Worm (Caenorhabditis elegans) whole organism, late embryonic: Measurements from ENCODE around the gene F31B12.4.

ENCODE experiments used
- sox-4 ChIP-seq: sonication (generic microtip); optimal IDR thresholded peaks from 2 replicates; lab custom pipeline; 2017; ENCODE audit warnings: mild to moderate bottlenecking, missing genetic modification characterization, inconsistent platforms, missing compliant biosample characterization
- zip-5 ChIP-seq: sonication (generic microtip); optimal IDR thresholded peaks from 2 replicates; lab custom pipeline; 2016; ENCODE audit warnings: missing genetic modification characterization, missing compliant biosample characterization

DNA sequence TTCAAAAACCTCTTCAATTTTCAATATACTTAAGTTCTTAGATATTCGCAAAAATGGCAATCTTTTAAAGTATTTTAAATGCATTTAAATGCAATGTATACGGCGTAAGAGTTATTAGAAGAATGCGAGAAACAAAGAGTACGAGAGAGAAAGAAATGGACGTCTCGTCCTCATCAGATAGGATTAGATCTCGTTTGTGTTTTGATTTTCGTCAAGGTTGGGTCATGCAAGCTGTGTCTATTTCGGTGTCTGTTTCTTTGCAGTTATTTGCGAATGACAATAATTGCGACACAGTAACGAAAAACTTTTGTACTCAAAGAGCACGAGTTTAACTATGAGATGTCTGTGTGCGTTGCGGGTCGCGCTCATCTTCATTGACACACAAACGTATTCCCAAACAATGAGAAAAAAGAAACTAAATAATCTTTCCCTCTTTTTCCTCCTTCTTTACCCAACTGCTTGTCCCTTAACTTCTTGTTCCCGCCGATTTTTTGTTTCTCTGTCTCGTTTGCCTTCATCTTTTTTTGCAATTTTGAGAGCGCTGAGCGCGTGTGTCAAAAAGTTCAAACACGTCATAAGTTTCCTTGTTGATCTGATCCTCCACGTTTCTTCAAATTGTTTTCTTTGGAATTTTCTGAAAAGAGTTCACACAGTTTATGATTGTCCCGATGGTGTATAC, 37.4 kb upstream of the F31B12.4 start:
- TF ChIP-seq zip-5 (tag; lab: Kevin White, UChicago): no peak
- TF ChIP-seq sox-4: no peak
